Fruit fly (Drosophila melanogaster): ENCODE measurements around the gene CG3552.

The CG3552 gene

DNA sequence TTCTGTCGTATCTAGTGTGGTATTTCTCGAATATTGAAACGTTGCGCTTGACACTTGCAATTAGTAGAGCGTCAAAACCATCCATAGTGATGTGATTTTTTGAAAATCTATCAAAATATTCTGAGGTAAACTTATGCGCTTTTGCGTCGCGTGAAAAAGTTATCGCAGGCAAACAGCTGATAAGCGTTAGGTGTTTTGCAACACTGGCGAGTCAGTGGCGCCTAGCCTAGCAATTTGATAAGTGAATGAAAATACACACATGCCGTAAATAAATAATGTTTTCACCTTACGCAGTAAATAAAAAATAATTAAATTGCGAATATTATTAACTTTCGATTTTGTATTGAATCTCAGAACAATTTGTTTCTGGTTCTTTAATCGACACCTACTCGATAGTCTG, 20.8 kb upstream of the CG3552 start, which contains the start of gene CG42526 (continued):
- TF ChIP-seq sens (GFP tag) (peak; percentile 80), CG9797 (GFP tag; optimal IDR thresholded peaks at IDR 0.05) (peak; percentile 18), Sin3A (optimal IDR thresholded peaks at IDR 0.05) (peak; percentile 25), dmrt99B (tag; optimal IDR thresholded peaks at IDR 0.05) (no peak), ash1 (GFP tag; optimal IDR thresholded peaks at IDR 0.05) (no peak), ranshi (GFP tag; IDR thresholded peaks at IDR 0.05) (no peak), Gug (GFP tag; IDR thresholded peaks at IDR 0.05) (no peak), sna (GFP tag; IDR thresholded peaks at IDR 0.05; ENCODE audit: partially characterized antibody) (peak; percentile 43; the same call in 1 of the 2 replicates), CG10462 (GFP tag; optimal IDR thresholded peaks at IDR 0.05) (no peak), CG10274 (GFP tag; optimal IDR thresholded peaks at IDR 0.05) (no peak), CG15011 (GFP tag; optimal IDR thresholded peaks at IDR 0.05) (no peak), CG30431 (GFP tag; optimal IDR thresholded peaks at IDR 0.05) (no peak), BEAF-32 (GFP tag; optimal IDR thresholded peaks at IDR 0.05) (peak; percentile 66), CG30403 (GFP tag; optimal IDR thresholded peaks at IDR 0.05) (peak; percentile 66), wdn (GFP tag; IDR thresholded peaks at IDR 0.05) (no peak), Rx (GFP tag; IDR thresholded peaks at IDR 0.05) (no peak), Mrtf (GFP tag; IDR thresholded peaks at IDR 0.05) (no peak), stwl (tag; optimal IDR thresholded peaks at IDR 0.05) (peak; percentile 75), CHES-1-like (GFP tag; optimal IDR thresholded peaks at IDR 0.05) (no peak), CG5245 (GFP tag; optimal IDR thresholded peaks at IDR 0.05) (no peak), CG3726 (GFP tag; IDR thresholded peaks at IDR 0.05) (no peak), dimm (GFP tag; IDR thresholded peaks at IDR 0.05) (no peak), E2f2 (GFP tag; IDR thresholded peaks at IDR 0.05) (peak; percentile 84), abd-A (tag; optimal IDR thresholded peaks at IDR 0.05) (no peak), eve (GFP tag; optimal IDR thresholded peaks at IDR 0.05) (no peak), schlank (tag; optimal IDR thresholded peaks at IDR 0.05) (no peak), CG9727 (GFP tag; optimal IDR thresholded peaks at IDR 0.05) (peak; percentile 17), bigmax (GFP tag; optimal IDR thresholded peaks at IDR 0.05) (peak; percentile 41), her (GFP tag; optimal IDR thresholded peaks at IDR 0.05) (peak; percentile 45), phol (tag; optimal IDR thresholded peaks at IDR 0.05) (no peak), CG2202 (tag; optimal IDR thresholded peaks at IDR 0.05) (no peak), en (GFP tag; optimal IDR thresholded peaks at IDR 0.05) (no peak), NK7.1 (GFP tag; optimal IDR thresholded peaks at IDR 0.05) (no peak), Neu2 (GFP tag; optimal IDR thresholded peaks at IDR 0.05; ENCODE audit: borderline replicate concordance) (no peak), zfh2 (GFP tag; optimal IDR thresholded peaks at IDR 0.05) (peak; percentile 63), CG10959 (GFP tag; IDR thresholded peaks at IDR 0.05) (no peak), sens-2 (GFP tag; IDR thresholded peaks at IDR 0.05) (0 out of 2 replicates have a peak, but pooled peaks have one; percentile 38), CG34224 (GFP tag; IDR thresholded peaks at IDR 0.05; ENCODE audit: partially characterized antibody) (peak; percentile 55; the same call in 2 of the 3 replicates), unpg (GFP tag; optimal IDR thresholded peaks at IDR 0.05) (peak; percentile 43), so (GFP tag; IDR thresholded peaks at IDR 0.05) (0 out of 3 replicates have a peak, but pooled peaks have one; percentile 22), chn (GFP tag; optimal IDR thresholded peaks at IDR 0.05) (no peak), nerfin-2 (GFP tag; IDR thresholded peaks at IDR 0.05; ENCODE audit: partially characterized antibody) (no peak), maf-S (GFP tag; optimal IDR thresholded peaks at IDR 0.05) (no peak), vfl (GFP tag; optimal IDR thresholded peaks at IDR 0.05) (peak; percentile 61), CG12236 (GFP tag; optimal IDR thresholded peaks at IDR 0.05) (no peak), Nf-YC (tag; optimal IDR thresholded peaks at IDR 0.05) (no peak), HHEX (GFP tag; optimal IDR thresholded peaks at IDR 0.05) (no peak), CG12659 (GFP tag; optimal IDR thresholded peaks at IDR 0.05) (peak; percentile 59), tio (GFP tag; optimal IDR thresholded peaks at IDR 0.05) (no peak), bowl (GFP tag; IDR thresholded peaks at IDR 0.05) (no peak), mam (GFP tag; optimal IDR thresholded peaks at IDR 0.05) (no peak), ap (GFP tag; IDR thresholded peaks at IDR 0.05) (0 out of 2 replicates have a peak, but pooled peaks have one; percentile 5)

All from whole organism, embryonic.